Worm (Caenorhabditis elegans): ENCODE measurements around the gene Y38A10A.2.
"Not testable (repeated sequence)": the region's sequence is repeated elsewhere in the genome, so short reads cannot be mapped to it uniquely, and the experiment has no call there.

The Y38A10A.2 gene

ce11 chrV:6069968-6070367, 6.7 kb upstream of the Y38A10A.2 start, which contains the start of gene fbxa-214:
Gene fbxa-214 (minus strand): TSS chrV:6070068.
- TF ChIP-seq lin-15B, lsy-2, nhr-71 (tag; optimal IDR thresholded peaks at IDR 0.05): not testable (repeated sequence)

ce11 chrV:6067112-6067511, 3.9 kb upstream of the Y38A10A.2 start, which contains the start of gene srh-10:
Gene srh-10 (minus strand): TSS chrV:6067140.
- TF ChIP-seq sox-4 (tag; optimal IDR thresholded peaks at IDR 0.05) (peak; percentile 54), Y116A8C.19 (tag; optimal IDR thresholded peaks at IDR 0.05; ENCODE audit: borderline replicate concordance) (no peak), fkh-4 (tag; optimal IDR thresholded peaks at IDR 0.05; ENCODE audit: borderline replicate concordance) (no peak), ets-5 (GFP tag; IDR thresholded peaks at IDR 0.05) (no peak), fkh-8 (tag; optimal IDR thresholded peaks at IDR 0.05) (peak; percentile 80), nhr-76 (tag; optimal IDR thresholded peaks at IDR 0.05) (no peak), fos-1 (tag; optimal IDR thresholded peaks at IDR 0.05) (no peak), efl-1 (optimal IDR thresholded peaks at IDR 0.05) (no peak), efl-1 (GFP tag; optimal IDR thresholded peaks at IDR 0.05 in 1 of 2) (no peak), nhr-11 (tag; optimal IDR thresholded peaks at IDR 0.05) (peak; percentile 21)

- TF ChIP-seq ama-1 (optimal IDR thresholded peaks at IDR 0.05) (no peak), isw-1 (GFP tag; IDR thresholded peaks at IDR 0.05) (no peak), tbx-2 (tag; optimal IDR thresholded peaks at IDR 0.05) (no peak), ceh-82 (tag; optimal IDR thresholded peaks at IDR 0.05) (no peak), pqm-1 (tag; optimal IDR thresholded peaks at IDR 0.05) (no peak), swsn-7 (tag; optimal IDR thresholded peaks at IDR 0.05) (no peak), nhr-28 (tag; optimal IDR thresholded peaks at IDR 0.05) (no peak), lir-3 (tag; optimal IDR thresholded peaks at IDR 0.05; ENCODE audit: poor library complexity) (no peak), mef-2 (tag; optimal IDR thresholded peaks at IDR 0.05) (no peak), fkh-8 (tag; optimal IDR thresholded peaks at IDR 0.05) (no peak), zip-4 (GFP tag; optimal IDR thresholded peaks at IDR 0.05) (no peak), mdl-1 (tag; optimal IDR thresholded peaks at IDR 0.05) (no peak), lsy-2 (tag; optimal IDR thresholded peaks at IDR 0.05) (no peak), hlh-17 (GFP tag; optimal IDR thresholded peaks at IDR 0.05; ENCODE audit: borderline replicate concordance) (no peak), snpc-4 (tag; optimal IDR thresholded peaks at IDR 0.05) (no peak), fos-1 (tag; optimal IDR thresholded peaks at IDR 0.05) (no peak), elt-3 (tag; optimal IDR thresholded peaks at IDR 0.05) (no peak)
Measured at ce11 chrV:6055289-6055688, 7.9 kb downstream of the Y38A10A.2 start, which contains the start of gene srd-20. Gene srd-20 (plus strand): TSS chrV:6055589.

- peak; percentile 72 for TF ChIP-seq nhr-237 (tag; optimal IDR thresholded peaks at IDR 0.05)
- TF ChIP-seq lin-35 (GFP tag; optimal IDR thresholded peaks at IDR 0.05): peak; percentile 81 to 87
- TF ChIP-seq ztf-11 (tag; optimal IDR thresholded peaks at IDR 0.05): peak in 1 of 2 experiments; percentile 56
- peak; percentile 67 for TF ChIP-seq jun-1 (tag; optimal IDR thresholded peaks at IDR 0.05)
- no peak for TF ChIP-seq tlp-1 (tag; optimal IDR thresholded peaks at IDR 0.05)
- no peak for TF ChIP-seq fkh-4 (tag; optimal IDR thresholded peaks at IDR 0.05; ENCODE audit: borderline replicate concordance)
- peak; percentile 76 to 91 for TF ChIP-seq lsy-2 (tag; optimal IDR thresholded peaks at IDR 0.05)
- peak; percentile 80 for TF ChIP-seq lin-15B (tag; optimal IDR thresholded peaks at IDR 0.05)
- TF ChIP-seq zag-1 (tag; optimal IDR thresholded peaks at IDR 0.05): peak; percentile 68
- TF ChIP-seq C34B4.2 (tag; optimal IDR thresholded peaks at IDR 0.05): no peak
- peak; percentile 94 for TF ChIP-seq mep-1 (tag; optimal IDR thresholded peaks at IDR 0.05)
- TF ChIP-seq ceh-88 (GFP tag; IDR thresholded peaks at IDR 0.05): peak; percentile 76
- TF ChIP-seq unc-86 (tag; optimal IDR thresholded peaks at IDR 0.05): peak; percentile 75
- peak; percentile 70 for TF ChIP-seq irx-1 (tag; optimal IDR thresholded peaks at IDR 0.05)
- TF ChIP-seq lir-3 (tag; optimal IDR thresholded peaks at IDR 0.05; ENCODE audit: poor library complexity): peak; percentile 58
- no peak for TF ChIP-seq vab-15 (tag; optimal IDR thresholded peaks at IDR 0.05)
- TF ChIP-seq ztf-4 (tag; optimal IDR thresholded peaks at IDR 0.05): peak; percentile 64
- TF ChIP-seq aha-1 (tag; optimal IDR thresholded peaks at IDR 0.05): no peak
- TF ChIP-seq nhr-90 (tag; optimal IDR thresholded peaks at IDR 0.05; ENCODE audit: poor library complexity): peak; percentile 64
- TF ChIP-seq ceh-90 (tag; optimal IDR thresholded peaks at IDR 0.05): peak; percentile 19
- TF ChIP-seq pqm-1 (tag; optimal IDR thresholded peaks at IDR 0.05): no peak
- TF ChIP-seq pag-3 (tag; optimal IDR thresholded peaks at IDR 0.05; ENCODE audit: borderline replicate concordance, insufficient read depth): no peak
- peak; percentile 85 for TF ChIP-seq swsn-7 (tag; optimal IDR thresholded peaks at IDR 0.05)
- no peak for TF ChIP-seq aly-2 (tag; optimal IDR thresholded peaks at IDR 0.05)
- peak; percentile 56 for TF ChIP-seq mab-9 (GFP tag; IDR thresholded peaks at IDR 0.05)
- TF ChIP-seq F16B12.6 (tag; optimal IDR thresholded peaks at IDR 0.05): peak; percentile 66
- no peak for TF ChIP-seq hpl-2 (GFP tag; optimal IDR thresholded peaks at IDR 0.05)
Measured at ce11 chrV:6053188-6053687, 10.0 kb downstream of the Y38A10A.2 start, which contains the start of gene seip-1. Gene seip-1 (minus strand): TSS chrV:6053238.

Measured in whole organism, L1 larva.